Worm (Caenorhabditis elegans): ENCODE results near the gene nspa-9.

The nspa-9 gene

DNA sequence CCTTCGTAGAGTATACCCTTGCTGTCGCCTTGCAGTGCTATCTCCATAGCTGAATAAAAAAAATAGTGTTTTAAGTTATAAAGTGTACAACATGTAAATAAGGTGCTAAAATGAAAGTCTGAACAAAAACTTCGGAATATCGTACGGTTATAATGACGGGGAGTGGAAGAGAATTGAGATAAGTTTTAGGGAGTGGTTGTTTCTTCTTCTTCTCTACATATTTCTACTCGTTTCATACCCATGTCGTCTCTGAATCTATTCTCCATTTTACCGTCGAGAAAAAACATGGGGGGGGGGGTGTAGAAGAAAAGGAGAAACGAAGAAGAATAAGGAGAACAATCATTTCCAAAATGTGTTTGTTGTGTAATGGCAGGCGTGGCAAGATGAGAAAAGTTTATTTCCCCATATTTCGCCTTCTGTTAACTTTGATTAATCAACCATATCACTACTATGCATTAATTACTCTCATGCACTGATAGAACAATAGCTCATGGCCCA is 22.3 kb upstream of the nspa-9 start, which contains the start of gene C44C10.9:
TSS of gene C44C10.9 (minus strand) at position 51 of the 498 bp plus-strand sequence.
- TF ChIP-seq nhr-67 (tag; optimal IDR thresholded peaks at IDR 0.05) = no peak
- TF ChIP-seq nhr-43 (tag; optimal IDR thresholded peaks at IDR 0.05; ENCODE audit: poor library complexity, severe bottlenecking) = peak; percentile 4
- no peak for TF ChIP-seq fkh-10 (GFP tag; optimal IDR thresholded peaks at IDR 0.05)
- no peak for TF ChIP-seq ama-1 (optimal IDR thresholded peaks at IDR 0.05)
- no peak for TF ChIP-seq lin-39 (tag; optimal IDR thresholded peaks at IDR 0.05)

DNA sequence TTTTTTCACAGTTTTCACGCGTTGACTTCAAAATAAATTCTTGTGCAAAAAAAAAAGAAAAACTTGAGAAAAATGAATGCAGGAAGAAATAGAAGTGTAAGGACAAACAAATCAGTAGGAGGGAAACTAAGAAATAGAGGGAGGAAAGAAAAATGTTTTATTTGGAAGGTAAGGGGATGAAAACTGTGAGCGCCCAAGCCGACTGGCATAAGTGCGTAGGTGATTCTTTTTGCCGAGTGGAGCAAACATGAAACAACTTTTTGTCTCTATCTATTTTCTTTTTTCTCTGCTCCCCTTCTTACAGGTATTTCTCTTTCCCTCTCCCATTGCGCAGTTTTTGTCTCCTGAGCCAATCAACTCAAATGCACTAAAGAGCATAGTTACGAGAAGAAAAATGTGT is 20.1 kb upstream of the nspa-9 start:
- TF ChIP-seq pha-4 (tag; optimal IDR thresholded peaks at IDR 0.05) (peak; percentile 58), fkh-10 (GFP tag; optimal IDR thresholded peaks at IDR 0.05) (no peak), eor-1 (tag; optimal IDR thresholded peaks at IDR 0.05) (no peak), egl-5 (tag; optimal IDR thresholded peaks at IDR 0.05) (no peak), nfya-1 (tag; optimal IDR thresholded peaks at IDR 0.05; ENCODE audit: insufficient read depth) (no peak)

DNA sequence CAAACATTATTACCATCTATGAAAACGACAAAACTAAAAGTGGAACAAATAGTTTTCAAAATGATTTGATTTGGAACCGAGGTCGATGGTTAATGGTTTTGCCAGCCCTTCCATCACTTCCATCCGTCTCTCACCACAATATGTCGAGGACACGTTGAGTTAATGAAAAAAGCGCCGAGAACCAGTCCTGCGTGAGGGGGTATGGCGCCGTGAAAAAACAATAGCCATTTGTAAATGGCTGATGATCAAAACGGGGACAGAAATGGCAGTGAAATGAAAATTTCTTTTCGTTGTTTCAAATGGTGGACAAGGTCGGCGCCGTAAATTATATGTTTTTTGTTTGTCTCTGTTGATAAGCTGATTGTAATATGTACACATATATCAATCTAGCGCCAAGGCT is 18.8 kb upstream of the nspa-9 start:
- TF ChIP-seq nhr-25 (tag; optimal IDR thresholded peaks at IDR 0.05) (peak; percentile 53), nhr-76 (tag; optimal IDR thresholded peaks at IDR 0.05) (no peak), lin-15B (tag; optimal IDR thresholded peaks at IDR 0.05) (no peak), egl-5 (tag; optimal IDR thresholded peaks at IDR 0.05) (no peak), ztf-11 (tag; optimal IDR thresholded peaks at IDR 0.05) (no peak), zag-1 (tag; optimal IDR thresholded peaks at IDR 0.05) (no peak), lin-39 (tag; optimal IDR thresholded peaks at IDR 0.05) (no peak)

DNA sequence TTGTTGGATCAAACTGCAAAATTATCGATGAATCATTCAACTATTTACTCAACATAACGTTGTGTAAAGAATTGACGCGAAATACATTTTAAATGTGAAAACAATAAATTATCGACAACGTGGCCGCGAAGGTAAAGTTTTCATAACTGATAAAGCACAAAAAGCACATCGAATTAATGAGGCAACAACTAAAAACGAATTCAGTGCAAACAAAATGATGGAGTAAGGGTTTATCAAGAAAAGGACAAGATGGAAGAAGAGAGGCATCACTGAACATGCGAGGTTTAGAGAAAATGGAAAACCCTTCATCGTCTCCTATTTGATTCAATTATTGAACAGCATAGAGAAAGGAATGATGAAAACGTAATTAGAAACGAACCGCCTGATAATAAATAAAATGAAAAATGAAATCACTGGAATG is 15.1 kb upstream of the nspa-9 start, which contains the start of gene D1053.4:
TSS of gene D1053.4 (minus strand) at position 20 of the 421 bp plus-strand sequence.
- TF ChIP-seq snpc-4 (tag; optimal IDR thresholded peaks at IDR 0.05) (no peak), pqm-1 (tag; optimal IDR thresholded peaks at IDR 0.05) (peak; percentile 54), elt-2 (tag; optimal IDR thresholded peaks at IDR 0.05) (peak; percentile 87), pha-4 (tag; optimal IDR thresholded peaks at IDR 0.05) (peak; percentile 80)

DNA sequence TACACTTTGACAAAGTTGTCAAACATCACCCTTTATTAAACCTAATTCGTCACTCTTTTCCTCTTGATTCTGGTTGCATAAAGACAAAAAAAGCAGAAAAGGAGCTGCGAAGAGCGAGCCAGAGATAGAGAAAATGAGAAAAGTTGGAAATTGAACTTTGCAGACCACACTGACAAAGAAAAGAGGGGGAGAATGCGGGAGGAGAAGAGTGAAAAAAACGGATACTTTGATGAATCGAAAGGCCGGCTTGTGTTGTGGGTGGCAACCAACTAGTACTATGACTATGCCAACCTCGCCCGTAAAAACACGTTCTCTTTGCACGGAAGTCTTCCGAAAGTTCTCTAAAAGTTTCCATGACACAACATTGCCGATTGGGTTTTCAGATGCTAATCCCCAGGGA is 13.2 kb upstream of the nspa-9 start:
- no peak for TF ChIP-seq ceh-16 (tag; optimal IDR thresholded peaks at IDR 0.05)
- TF ChIP-seq pqm-1 (tag; optimal IDR thresholded peaks at IDR 0.05) = no peak
- no peak for TF ChIP-seq lin-39 (tag; optimal IDR thresholded peaks at IDR 0.05)
- no peak for TF ChIP-seq nhr-43 (tag; optimal IDR thresholded peaks at IDR 0.05; ENCODE audit: poor library complexity, severe bottlenecking)
- TF ChIP-seq nhr-28 (tag; optimal IDR thresholded peaks at IDR 0.05) = no peak

DNA sequence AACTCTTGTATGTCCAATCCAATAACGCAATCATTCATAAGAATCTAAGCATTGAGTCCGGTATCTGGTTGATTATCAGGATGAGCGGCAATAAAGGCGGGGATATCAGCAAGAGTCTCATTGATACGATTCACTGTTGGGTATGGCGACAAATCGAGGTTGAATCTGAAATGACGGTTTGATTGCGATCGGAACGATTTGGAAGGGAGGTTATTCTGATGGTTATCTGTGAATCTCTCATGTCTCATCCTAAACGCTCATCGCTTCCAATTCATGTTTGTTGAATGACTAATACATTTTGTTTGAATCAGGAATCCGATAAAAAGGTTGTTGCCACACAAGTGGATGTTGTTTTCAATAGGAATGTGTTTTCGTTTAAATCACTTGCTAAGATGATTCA is 12.4 kb upstream of the nspa-9 start:
- TF ChIP-seq fkh-2 (tag; optimal IDR thresholded peaks at IDR 0.05) (no peak), elt-1 (tag; optimal IDR thresholded peaks at IDR 0.05) (peak; percentile 89), nhr-23 (tag; optimal IDR thresholded peaks at IDR 0.05) (peak; percentile 10), pqm-1 (tag; optimal IDR thresholded peaks at IDR 0.05) (no peak), ztf-11 (tag; optimal IDR thresholded peaks at IDR 0.05) (no peak), tbx-2 (tag; optimal IDR thresholded peaks at IDR 0.05) (no peak), nhr-12 (tag; optimal IDR thresholded peaks at IDR 0.05) (no peak), nhr-25 (tag; optimal IDR thresholded peaks at IDR 0.05) (peak; percentile 37), zag-1 (tag; optimal IDR thresholded peaks at IDR 0.05) (no peak), nhr-76 (tag; optimal IDR thresholded peaks at IDR 0.05) (no peak), elt-3 (tag; optimal IDR thresholded peaks at IDR 0.05) (peak in 1 of 3 experiments; percentile 53), unc-39 (tag; optimal IDR thresholded peaks at IDR 0.05) (no peak), nfya-1 (tag; optimal IDR thresholded peaks at IDR 0.05; ENCODE audit: insufficient read depth) (no peak), egl-5 (tag; optimal IDR thresholded peaks at IDR 0.05) (no peak), nhr-67 (tag; optimal IDR thresholded peaks at IDR 0.05) (no peak)

DNA sequence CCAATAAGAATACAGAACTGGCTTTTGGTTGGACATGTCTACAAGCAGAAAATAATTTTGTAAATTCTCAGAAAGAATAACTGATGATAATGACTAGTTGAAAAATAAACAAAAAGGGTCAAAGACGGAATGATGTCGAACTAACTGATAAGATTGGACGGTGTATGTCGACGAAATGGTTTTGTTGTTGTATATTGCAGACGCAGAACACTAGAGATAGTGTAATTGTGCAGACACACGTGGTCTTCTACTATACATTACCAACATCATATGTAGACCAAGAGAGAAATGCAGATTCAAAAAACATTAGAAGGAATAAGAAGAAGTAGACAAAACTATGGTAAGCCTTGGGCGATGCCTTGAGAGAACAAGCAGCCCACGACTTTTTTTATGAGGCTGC is 11.1 kb upstream of the nspa-9 start, which contains the start of the genes gst-42 and D1053.2:
TSS of gene gst-42 (minus strand) at position 176 of the 400 bp plus-strand sequence.
TSS of gene D1053.2 (plus strand) at position 391 of the 400 bp plus-strand sequence.
- TF ChIP-seq nhr-28 (tag; optimal IDR thresholded peaks at IDR 0.05) = no peak
- TF ChIP-seq ceh-16 (tag; optimal IDR thresholded peaks at IDR 0.05) = no peak
- peak; percentile 73 for TF ChIP-seq nhr-25 (tag; optimal IDR thresholded peaks at IDR 0.05)
- no peak for TF ChIP-seq snpc-4 (tag; optimal IDR thresholded peaks at IDR 0.05)
- TF ChIP-seq nhr-12 (tag; optimal IDR thresholded peaks at IDR 0.05) = no peak
- TF ChIP-seq egl-5 (tag; optimal IDR thresholded peaks at IDR 0.05) = no peak
- TF ChIP-seq ztf-4 (tag; optimal IDR thresholded peaks at IDR 0.05) = no peak
- TF ChIP-seq nhr-23 (tag; optimal IDR thresholded peaks at IDR 0.05) = peak; percentile 74
- TF ChIP-seq zag-1 (tag; optimal IDR thresholded peaks at IDR 0.05) = no peak
- no peak for TF ChIP-seq nhr-77 (tag; optimal IDR thresholded peaks at IDR 0.05)
- TF ChIP-seq nhr-67 (tag; optimal IDR thresholded peaks at IDR 0.05) = no peak
- TF ChIP-seq nhr-237 (tag; optimal IDR thresholded peaks at IDR 0.05) = no peak
- TF ChIP-seq lin-15B (tag; optimal IDR thresholded peaks at IDR 0.05) = no peak
- TF ChIP-seq pha-4 (tag; optimal IDR thresholded peaks at IDR 0.05) = peak; percentile 79
- TF ChIP-seq mdl-1 (tag; optimal IDR thresholded peaks at IDR 0.05) = peak; percentile 78
- TF ChIP-seq R02D3.7 (tag; optimal IDR thresholded peaks at IDR 0.05) = peak; percentile 14
- no peak for TF ChIP-seq lin-39 (tag; optimal IDR thresholded peaks at IDR 0.05)
- TF ChIP-seq jun-1 (tag; optimal IDR thresholded peaks at IDR 0.05) = peak; percentile 51
- peak; percentile 44 for TF ChIP-seq ceh-28 (tag; optimal IDR thresholded peaks at IDR 0.05)
- TF ChIP-seq elt-2 (tag; optimal IDR thresholded peaks at IDR 0.05) = peak; percentile 94
- no peak for TF ChIP-seq daf-12 (tag; optimal IDR thresholded peaks at IDR 0.05)
- peak; percentile 99 for TF ChIP-seq pqm-1 (tag; optimal IDR thresholded peaks at IDR 0.05)
- TF ChIP-seq aly-2 (tag; optimal IDR thresholded peaks at IDR 0.05) = no peak
- no peak for TF ChIP-seq nhr-11 (tag; optimal IDR thresholded peaks at IDR 0.05)
- TF ChIP-seq lsy-12 (tag; optimal IDR thresholded peaks at IDR 0.05) = no peak
- TF ChIP-seq elt-3 (tag; optimal IDR thresholded peaks at IDR 0.05) = peak in 2 of 3 experiments; percentile 77 to 85
- TF ChIP-seq nhr-43 (tag; optimal IDR thresholded peaks at IDR 0.05; ENCODE audit: poor library complexity, severe bottlenecking) = peak; percentile 53
